Worm (Caenorhabditis elegans) whole organism, L4 larva: Measurements from ENCODE around the gene F48F7.6.

ENCODE experiments used
- F44E2.7 ChIP-seq: fragments of 200-800 bp; sonication (Bioruptor generic); IDR thresholded peaks from 2 replicates; pipeline ENCODE4 v2.1.2; 2022; ENCODE audit warnings: missing genetic modification characterization, missing compliant biosample characterization
- T20F7.1 ChIP-seq: fragments of 200-800 bp; sonication (Bioruptor generic); optimal IDR thresholded peaks from 2 replicates; lab custom pipeline; 2018; ENCODE audit warnings: mild to moderate bottlenecking, missing genetic modification characterization, missing compliant biosample characterization
- Y5F2A.4 ChIP-seq: fragments of 200-800 bp; sonication (Bioruptor generic); optimal IDR thresholded peaks from 2 replicates; lab custom pipeline; 2018; ENCODE audit warnings: mild to moderate bottlenecking, missing genetic modification characterization, missing compliant biosample characterization
- ZK337.2 ChIP-seq: fragments of 200-800 bp; sonication (Bioruptor generic); IDR thresholded peaks from 2 replicates; pipeline ENCODE4 v1.3.6; 2022; ENCODE audit warnings: missing genetic modification reagents, missing genetic modification characterization, missing compliant biosample characterization
- aha-1 ChIP-seq: fragments of 150-350 bp; peaks from one replicate; lab custom pipeline; 2014; ENCODE audit warnings: missing biosample characterization, missing genetic modification characterization
- arid-1 ChIP-seq: fragments of 200-800 bp; sonication (Bioruptor generic); conservative IDR thresholded peaks from 2 replicates; pipeline ENCODE4 v1.3.6; 2022; ENCODE audit warnings: missing genetic modification reagents, missing genetic modification characterization, missing compliant biosample characterization
- ceh-62 ChIP-seq: sonication (generic microtip); optimal IDR thresholded peaks from 2 replicates; lab custom pipeline; 2017; ENCODE audit warnings: missing biosample characterization, missing genetic modification characterization
- ceh-82 ChIP-seq: sonication (generic microtip); optimal IDR thresholded peaks from 2 replicates; lab custom pipeline; 2017; ENCODE audit warnings: missing biosample characterization, missing genetic modification characterization
- ctbp-1 ChIP-seq: fragments of 200-800 bp; sonication (Bioruptor generic); IDR thresholded peaks from 2 replicates; pipeline ENCODE4 v1.3.6; 2022; ENCODE audit warnings: missing genetic modification reagents, missing genetic modification characterization, missing compliant biosample characterization
- daf-16 ChIP-seq, 3 experiments: sonication (generic microtip); optimal IDR thresholded peaks; 2 replicates each; lab custom pipeline; 2016 to 2017; ENCODE audit warnings: missing genetic modification characterization in 3 of 3, missing genetic modification reagents in 3 of 3, mild to moderate bottlenecking in 2 of 3, missing compliant biosample characterization in 2 of 3, missing biosample characterization in 1 of 3, moderate library complexity in 1 of 3
- daf-8 ChIP-seq: fragments of 200-800 bp; sonication (Bioruptor generic); IDR thresholded peaks from 2 replicates; pipeline ENCODE4 v1.3.6; 2022; ENCODE audit warnings: missing genetic modification characterization, missing compliant biosample characterization
- dpl-1 ChIP-seq: fragments of 150-350 bp; optimal IDR thresholded peaks from 2 replicates; lab custom pipeline; 2014; ENCODE audit warnings: missing biosample characterization, missing genetic modification reagents, missing genetic modification characterization
- dve-1 ChIP-seq: sonication (generic microtip); optimal IDR thresholded peaks from 2 replicates; lab custom pipeline; 2017; ENCODE audit warnings: antibody characterized with exemption, mild to moderate bottlenecking, missing genetic modification characterization, missing compliant biosample characterization; ENCODE audit not compliant: insufficient read depth
- egl-43 ChIP-seq: fragments of 200-800 bp; sonication (Bioruptor generic); IDR thresholded peaks from 2 replicates; pipeline ENCODE4 v1.3.6; 2022; ENCODE audit warnings: missing genetic modification reagents, missing genetic modification characterization, missing compliant biosample characterization
- fos-1 ChIP-seq: fragments of 150-350 bp; optimal IDR thresholded peaks from 2 replicates; lab custom pipeline; 2014; ENCODE audit warnings: missing biosample characterization, missing genetic modification characterization
- hif-1 ChIP-seq, 2 experiments: sonication (generic microtip); optimal IDR thresholded peaks; 2 replicates each; lab custom pipeline; 2016 to 2017; ENCODE audit warnings: missing compliant biosample characterization in 2 of 2, missing genetic modification characterization in 2 of 2, missing genetic modification reagents in 2 of 2, missing genotype in 2 of 2, mild to moderate bottlenecking in 1 of 2
- hlh-30 ChIP-seq: sonication (generic microtip); optimal IDR thresholded peaks from 2 replicates; lab custom pipeline; 2017; ENCODE audit warnings: antibody characterized with exemption, mild to moderate bottlenecking, missing genetic modification characterization, missing compliant biosample characterization; ENCODE audit not compliant: insufficient read depth
- hmg-1.1 ChIP-seq: fragments of 200-800 bp; sonication (Bioruptor generic); IDR thresholded peaks from 2 replicates; pipeline ENCODE4 v1.3.6; 2022; ENCODE audit warnings: missing genetic modification reagents, missing genetic modification characterization, missing compliant biosample characterization
- lim-7 ChIP-seq: fragments of 200-800 bp; sonication (Bioruptor generic); IDR thresholded peaks from 2 replicates; pipeline ENCODE4 v1.3.6; 2022; ENCODE audit warnings: missing genetic modification characterization, missing compliant biosample characterization
- lin-15B ChIP-seq: fragments of 150-350 bp; sonication (generic microtip); optimal IDR thresholded peaks from 3 replicates; lab custom pipeline; 2014; ENCODE audit warnings: missing biosample characterization, missing genetic modification characterization
- lir-3 ChIP-seq: sonication (generic microtip); optimal IDR thresholded peaks from 2 replicates; lab custom pipeline; 2016; ENCODE audit warnings: mild to moderate bottlenecking, missing genetic modification characterization, missing compliant biosample characterization
- lsy-2 ChIP-seq, 2 experiments: fragments of 150-350 bp in 1 of 2; sonication (generic microtip) in 1 of 2; optimal IDR thresholded peaks; 2 replicates each; lab custom pipeline; 2014 to 2017; ENCODE audit warnings: missing biosample characterization in 2 of 2, missing genetic modification characterization in 2 of 2
- madf-9 ChIP-seq: fragments of 200-800 bp; sonication (Bioruptor generic); conservative IDR thresholded peaks from 2 replicates; pipeline ENCODE4 v1.3.6; 2022; ENCODE audit warnings: missing genetic modification reagents, missing genetic modification characterization, missing compliant biosample characterization
- mdl-1 ChIP-seq, 2 experiments: fragments of 150-350 bp in 1 of 2; sonication (generic microtip) in 1 of 2; optimal IDR thresholded peaks; 2 replicates each; lab custom pipeline; 2014 to 2017; ENCODE audit warnings: missing biosample characterization in 2 of 2, missing genetic modification characterization in 2 of 2
- mdt-29 ChIP-seq: fragments of 200-800 bp; sonication (Bioruptor generic); IDR thresholded peaks from 2 replicates; pipeline ENCODE4 v1.3.6; 2022; ENCODE audit warnings: missing genetic modification reagents, missing genetic modification characterization, missing compliant biosample characterization
- mep-1 ChIP-seq: fragments of 150-350 bp; sonication (generic microtip); optimal IDR thresholded peaks from 3 replicates; lab custom pipeline; 2014; ENCODE audit warnings: missing biosample characterization, missing genetic modification characterization
- mxl-2 ChIP-seq: fragments of 200-800 bp; sonication (Bioruptor generic); conservative IDR thresholded peaks from 2 replicates; pipeline ENCODE4 v1.3.6; 2022; ENCODE audit warnings: missing genetic modification reagents, missing genetic modification characterization, missing compliant biosample characterization
- nhr-28 ChIP-seq: fragments of 150-350 bp; optimal IDR thresholded peaks from 2 replicates; lab custom pipeline; 2014; ENCODE audit warnings: missing biosample characterization, missing genetic modification characterization
- nhr-41 ChIP-seq: fragments of 200-800 bp; sonication (Bioruptor generic); IDR thresholded peaks from 2 replicates; pipeline ENCODE4 v1.3.6; 2022; ENCODE audit warnings: missing genetic modification reagents, missing genetic modification characterization, missing compliant biosample characterization
- nhr-76 ChIP-seq: fragments of 150-350 bp; optimal IDR thresholded peaks from 2 replicates; lab custom pipeline; 2014; ENCODE audit warnings: missing biosample characterization, missing genetic modification characterization
- pha-4 ChIP-seq, 2 experiments: fragments of 150-350 bp in 1 of 2; fragments of 200-800 bp in 1 of 2; sonication (Bioruptor generic) in 1 of 2; IDR thresholded peaks in 1 of 2; optimal IDR thresholded peaks in 1 of 2; 2 replicates each; pipeline versions ENCODE4 v1.3.6 to Lab custom; 2014 to 2022; ENCODE audit warnings: missing genetic modification characterization in 2 of 2, missing genetic modification reagents in 2 of 2, missing biosample characterization in 1 of 2, missing compliant biosample characterization in 1 of 2
- rbr-2 ChIP-seq: sonication (generic microtip); optimal IDR thresholded peaks from 2 replicates; lab custom pipeline; 2016; ENCODE audit warnings: missing genotype, missing genetic modification characterization, missing compliant biosample characterization
- sdz-12 ChIP-seq: fragments of 200-800 bp; sonication (Bioruptor generic); optimal IDR thresholded peaks from 2 replicates; lab custom pipeline; 2018; ENCODE audit warnings: mild to moderate bottlenecking, missing genetic modification characterization, missing compliant biosample characterization
- set-16 ChIP-seq: fragments of 200-800 bp; sonication (Bioruptor generic); IDR thresholded peaks from 2 replicates; pipeline ENCODE4 v1.3.6; 2022; ENCODE audit warnings: missing genetic modification reagents, missing genetic modification characterization, missing compliant biosample characterization
- skn-1 ChIP-seq: fragments of 150-350 bp; optimal IDR thresholded peaks from 2 replicates; lab custom pipeline; 2014; ENCODE audit warnings: missing biosample characterization, missing genetic modification characterization
- snpc-1.2 ChIP-seq: fragments of 200-800 bp; sonication (Bioruptor generic); IDR thresholded peaks from 2 replicates; pipeline ENCODE4 v1.3.6; 2022; ENCODE audit warnings: missing genetic modification reagents, missing genetic modification characterization, missing compliant biosample characterization
- snpc-4 ChIP-seq: fragments of 150-350 bp; optimal IDR thresholded peaks from 2 replicates; lab custom pipeline; 2014; ENCODE audit warnings: missing biosample characterization, missing genetic modification characterization
- tag-97 ChIP-seq: fragments of 200-800 bp; sonication (Bioruptor generic); IDR thresholded peaks from 2 replicates; pipeline ENCODE4 v1.3.6; 2022; ENCODE audit warnings: missing genetic modification characterization, missing compliant biosample characterization
- unc-130 ChIP-seq: sonication (generic microtip); optimal IDR thresholded peaks from 2 replicates; lab custom pipeline; 2016; ENCODE audit warnings: missing genetic modification reagents, missing genetic modification characterization, missing compliant biosample characterization
- zag-1 ChIP-seq: fragments of 150-350 bp; optimal IDR thresholded peaks from 2 replicates; lab custom pipeline; 2014; ENCODE audit warnings: missing biosample characterization, missing genetic modification characterization
- zfp-3 ChIP-seq: fragments of 200-800 bp; sonication (Bioruptor generic); conservative IDR thresholded peaks from 2 replicates; pipeline ENCODE4 v1.3.6; 2022; ENCODE audit warnings: missing genetic modification reagents, missing genetic modification characterization, missing compliant biosample characterization
- zip-11 ChIP-seq: fragments of 200-800 bp; sonication (Bioruptor generic); IDR thresholded peaks from 2 replicates; pipeline ENCODE4 v1.3.6; 2022; ENCODE audit warnings: missing genetic modification characterization, missing compliant biosample characterization
- zip-2 ChIP-seq: fragments of 150-350 bp; optimal IDR thresholded peaks from 2 replicates; lab custom pipeline; 2014; ENCODE audit warnings: missing biosample characterization, missing genetic modification characterization
- ztf-11 ChIP-seq: fragments of 150-350 bp; optimal IDR thresholded peaks from 2 replicates; lab custom pipeline; 2014; ENCODE audit warnings: missing biosample characterization, missing genetic modification characterization
- ztf-7 ChIP-seq: fragments of 150-350 bp; optimal IDR thresholded peaks from 2 replicates; lab custom pipeline; 2014; ENCODE audit warnings: missing biosample characterization, missing genetic modification characterization

F48F7.6 gene

ce11 chrX:13977439-13978118, at the start of gene F48F7.6 (continued):
- TF ChIP-seq mep-1 (tag; lab: Kevin White, UChicago) (peak; percentile 18), zip-2 (tag; lab: Kevin White, UChicago) (no peak), madf-9 (GFP tag; lab: Robert Waterston, UW) (no peak), zip-11 (GFP tag; lab: Robert Waterston, UW) (no peak), ceh-82 (tag; lab: Kevin White, UChicago) (no peak), ceh-62 (tag; lab: Kevin White, UChicago) (no peak), snpc-4 (tag; lab: Kevin White, UChicago) (no peak), lsy-2 (tag; optimal IDR thresholded peaks at IDR 0.05; lab: Kevin White, UChicago) (peak in 1 of 2 experiments; percentile 48), lir-3 (no peak), zfp-3 (GFP tag; lab: Robert Waterston, UW) (no peak), tag-97 (no peak), T20F7.1 (GFP tag; lab: Kevin White, UChicago) (no peak), aha-1 (tag; lab: Kevin White, UChicago) (peak; percentile 50), egl-43 (no peak), lin-15B (no peak), lim-7 (GFP tag; lab: Robert Waterston, UW) (no peak), sdz-12 (GFP tag; lab: Kevin White, UChicago) (no peak), mdl-1 (tag; optimal IDR thresholded peaks at IDR 0.05; lab: Kevin White, UChicago) (peak in 1 of 2 experiments; percentile 72), nhr-41 (GFP tag; lab: Robert Waterston, UW) (no peak), ctbp-1 (GFP tag; lab: Robert Waterston, UW) (no peak), arid-1 (no peak), dpl-1 (GFP tag; lab: Kevin White, UChicago) (no peak), nhr-28 (tag; lab: Kevin White, UChicago) (peak; percentile 23), mdt-29 (GFP tag; lab: Robert Waterston, UW) (no peak), snpc-1.2 (GFP tag; lab: Robert Waterston, UW) (no peak), hlh-30 (tag; lab: Kevin White, UChicago) (peak; percentile 48), daf-8 (no peak), hif-1 (tag; optimal IDR thresholded peaks at IDR 0.05; lab: Kevin White, UChicago) (peak in 1 of 2 experiments; percentile 31), hmg-1.1 (GFP tag; lab: Robert Waterston, UW) (peak; percentile 62), nhr-76 (tag; lab: Kevin White, UChicago) (no peak), fos-1 (tag; lab: Kevin White, UChicago) (no peak), ztf-11 (no peak), rbr-2 (peak; percentile 39), daf-16 (GFP tag; optimal IDR thresholded peaks at IDR 0.05; lab: Kevin White, UChicago) (no peak), daf-16 (tag; optimal IDR thresholded peaks at IDR 0.05; lab: Kevin White, UChicago) (peak; percentile 64), dve-1 (tag; lab: Kevin White, UChicago) (peak; percentile 39), zag-1 (tag; lab: Kevin White, UChicago) (no peak), pha-4 (GFP tag; IDR thresholded peaks at IDR 0.05; lab: Robert Waterston, UW) (no peak), pha-4 (tag; optimal IDR thresholded peaks at IDR 0.05; lab: Kevin White, UChicago) (no peak), F44E2.7 (GFP tag; lab: Robert Waterston, UW) (no peak), ztf-7 (tag; lab: Kevin White, UChicago) (no peak)

- TF ChIP-seq ZK337.2 (GFP tag; lab: Robert Waterston, UW) (no peak), set-16 (GFP tag; lab: Robert Waterston, UW) (no peak), skn-1 (tag; lab: Kevin White, UChicago) (no peak), Y5F2A.4 (GFP tag; lab: Kevin White, UChicago) (no peak), unc-130 (GFP tag; lab: Kevin White, UChicago) (no peak), mxl-2 (no peak), rbr-2 (no peak), daf-8 (no peak), snpc-4 (tag; lab: Kevin White, UChicago) (no peak), fos-1 (tag; lab: Kevin White, UChicago) (no peak)
Measured at ce11 chrX:13928532-13928931, 49.1 kb upstream of the F48F7.6 start.
